Worm (Caenorhabditis elegans) whole organism, early embryonic: ENCODE data around the gene eng-1.

Experiments
- F13C5.2 ChIP-seq: sonication (generic microtip); optimal IDR thresholded peaks from 2 replicates; lab custom pipeline; 2017; ENCODE audit warnings: mild to moderate bottlenecking, missing genetic modification characterization, inconsistent platforms, missing compliant biosample characterization
- aly-1 ChIP-seq: sonication (generic microtip); optimal IDR thresholded peaks from 2 replicates; lab custom pipeline; 2016; ENCODE audit warnings: missing genetic modification characterization, missing compliant biosample characterization
- ama-1 ChIP-seq: fragments of 150-350 bp; optimal IDR thresholded peaks from 2 replicates; lab custom pipeline; 2014
- ets-7 ChIP-seq: sonication (generic microtip); optimal IDR thresholded peaks from 2 replicates; lab custom pipeline; 2016; ENCODE audit warnings: missing genotype, missing genetic modification characterization, missing compliant biosample characterization
- hmg-4 ChIP-seq: fragments of 200-800 bp; sonication (Bioruptor generic); optimal IDR thresholded peaks from 2 replicates; lab custom pipeline; 2018; ENCODE audit warnings: mild to moderate bottlenecking, missing genetic modification characterization, missing compliant biosample characterization
- hnd-1 ChIP-seq: sonication (generic microtip); optimal IDR thresholded peaks from 2 replicates; lab custom pipeline; 2016; ENCODE audit warnings: missing genetic modification characterization, missing compliant biosample characterization
- scrt-1 ChIP-seq: fragments of 200-800 bp; sonication (Bioruptor generic); IDR thresholded peaks from 2 replicates; pipeline ENCODE4 v1.3.6; 2022; ENCODE audit warnings: missing genetic modification characterization, missing compliant biosample characterization
- tbx-11 ChIP-seq: fragments of 200-800 bp; sonication (Bioruptor generic); IDR thresholded peaks from 2 replicates; pipeline ENCODE4 v1.3.6; 2022; ENCODE audit warnings: missing genetic modification characterization, missing compliant biosample characterization
- tbx-37 ChIP-seq: fragments of 200-800 bp; sonication (Bioruptor generic); conservative IDR thresholded peaks from 2 replicates; pipeline ENCODE4 v1.3.6; 2022; ENCODE audit warnings: missing genetic modification reagents, missing genetic modification characterization, missing compliant biosample characterization

- TF ChIP-seq ama-1 (lab: Kevin White, UChicago) (no peak), hmg-4 (GFP tag; lab: Kevin White, UChicago) (no peak), hnd-1 (tag; lab: Kevin White, UChicago) (no peak), scrt-1 (GFP tag; lab: Robert Waterston, UW) (no peak), tbx-11 (GFP tag; lab: Robert Waterston, UW) (no peak), F13C5.2 (tag; lab: Kevin White, UChicago) (no peak), tbx-37 (GFP tag; lab: Robert Waterston, UW) (no peak), aly-1 (tag; lab: Kevin White, UChicago) (no peak), ets-7 (tag; lab: Kevin White, UChicago) (no peak)
Observed at ce11 chrIII:5915926-5916325, 47.6 kb upstream of the eng-1 start.
